Worm (Caenorhabditis elegans) whole organism, L1 larva: Measurements from ENCODE around the gene ZK632.11.

ENCODE experiments used
- C34B4.2 ChIP-seq: sonication (generic microtip); optimal IDR thresholded peaks from 2 replicates; lab custom pipeline; 2017; ENCODE audit warnings: mild to moderate bottlenecking, missing genetic modification characterization, missing compliant biosample characterization
- F16B12.6 ChIP-seq: fragments of 150-350 bp; optimal IDR thresholded peaks from 2 replicates; lab custom pipeline; 2014; ENCODE audit warnings: missing biosample characterization, missing genetic modification characterization
- aha-1 ChIP-seq: fragments of 150-350 bp; optimal IDR thresholded peaks from 2 replicates; lab custom pipeline; 2014; ENCODE audit warnings: missing biosample characterization, missing genetic modification characterization
- alr-1 ChIP-seq: fragments of 200-800 bp; sonication (Bioruptor generic); optimal IDR thresholded peaks from 2 replicates; lab custom pipeline; 2018; ENCODE audit warnings: borderline replicate concordance, mild to moderate bottlenecking, missing genetic modification characterization, missing compliant biosample characterization
- ama-1 ChIP-seq: fragments of 150-350 bp; optimal IDR thresholded peaks from 2 replicates; lab custom pipeline; 2014
- blmp-1 ChIP-seq: fragments of 150-350 bp; optimal IDR thresholded peaks from 2 replicates; lab custom pipeline; 2014; ENCODE audit warnings: missing biosample characterization, missing genetic modification characterization
- ceh-8 ChIP-seq: fragments of 200-800 bp; sonication (Bioruptor generic); optimal IDR thresholded peaks from 2 replicates; lab custom pipeline; 2018; ENCODE audit warnings: mild to moderate bottlenecking, missing genetic modification characterization, moderate library complexity, missing compliant biosample characterization
- ceh-82 ChIP-seq, 3 experiments: fragments of 150-350 bp in 1 of 3; sonication (generic microtip) in 2 of 3; optimal IDR thresholded peaks; 2 replicates each; lab custom pipeline; 2014 to 2017; ENCODE audit warnings: missing biosample characterization in 3 of 3, missing genetic modification characterization in 3 of 3
- ceh-88 ChIP-seq: fragments of 200-800 bp; sonication (Bioruptor generic); IDR thresholded peaks from 2 replicates; pipeline ENCODE4 v1.3.6; 2022; ENCODE audit warnings: missing genetic modification characterization, missing compliant biosample characterization
- ceh-90 ChIP-seq: sonication (generic microtip); optimal IDR thresholded peaks from 2 replicates; lab custom pipeline; 2016; ENCODE audit warnings: missing genetic modification characterization, missing compliant biosample characterization
- efl-1 ChIP-seq, 4 experiments: fragments of 150-350 bp; optimal IDR thresholded peaks in 3 of 4; peaks in 1 of 4; 1 replicate in 1 of 4; 2 replicates in 3 of 4; lab custom pipeline; 2014; ENCODE audit warnings: missing biosample characterization in 2 of 4, missing genetic modification characterization in 2 of 4, missing genetic modification reagents in 2 of 4
- efl-3 ChIP-seq: fragments of 200-800 bp; sonication (Bioruptor generic); optimal IDR thresholded peaks from 2 replicates; lab custom pipeline; 2018; ENCODE audit warnings: mild to moderate bottlenecking, missing genetic modification characterization, missing compliant biosample characterization
- egl-13 ChIP-seq: sonication (generic microtip); optimal IDR thresholded peaks from 2 replicates; lab custom pipeline; 2016; ENCODE audit warnings: missing genotype, missing genetic modification reagents, missing genetic modification characterization, missing compliant biosample characterization
- elt-3 ChIP-seq, 6 experiments: fragments of 150-350 bp in 1 of 6; sonication (generic microtip); optimal IDR thresholded peaks; 2 replicates each; lab custom pipeline; 2017 to 2018; ENCODE audit warnings: missing biosample characterization in 6 of 6, missing genetic modification characterization in 6 of 6, inconsistent platforms in 1 of 6
- fkh-4 ChIP-seq: sonication (generic microtip); optimal IDR thresholded peaks from 2 replicates; lab custom pipeline; 2016; ENCODE audit warnings: missing compliant biosample characterization, missing genetic modification characterization, borderline replicate concordance
- fos-1 ChIP-seq: fragments of 150-350 bp; optimal IDR thresholded peaks from 2 replicates; lab custom pipeline; 2014; ENCODE audit warnings: missing biosample characterization, missing genetic modification characterization
- grh-1 ChIP-seq: fragments of 200-800 bp; sonication (Bioruptor generic); IDR thresholded peaks from 2 replicates; pipeline ENCODE4 v1.3.6; 2022; ENCODE audit warnings: missing genetic modification reagents, missing genetic modification characterization, missing compliant biosample characterization
- hlh-4 ChIP-seq: sonication (generic microtip); optimal IDR thresholded peaks from 2 replicates; lab custom pipeline; 2016; ENCODE audit warnings: mild to moderate bottlenecking, missing genetic modification characterization, missing compliant biosample characterization
- jun-1 ChIP-seq: fragments of 150-350 bp; optimal IDR thresholded peaks from 2 replicates; lab custom pipeline; 2014; ENCODE audit warnings: missing biosample characterization, missing genetic modification reagents, missing genetic modification characterization
- lin-15B ChIP-seq: fragments of 150-350 bp; sonication (generic microtip); optimal IDR thresholded peaks from 3 replicates; lab custom pipeline; 2014; ENCODE audit warnings: missing biosample characterization, missing genetic modification characterization
- lin-39 ChIP-seq: fragments of 150-350 bp; optimal IDR thresholded peaks from 2 replicates; lab custom pipeline; 2014; ENCODE audit warnings: missing biosample characterization, missing genetic modification reagents, missing genetic modification characterization
- lir-3 ChIP-seq: sonication (generic microtip); optimal IDR thresholded peaks from 2 replicates; lab custom pipeline; 2016; ENCODE audit warnings: mild to moderate bottlenecking, missing genetic modification characterization, moderate library complexity, missing compliant biosample characterization; ENCODE audit not compliant: poor library complexity
- lsy-2 ChIP-seq, 2 experiments: fragments of 150-350 bp; optimal IDR thresholded peaks; 2 replicates each; lab custom pipeline; 2014; ENCODE audit warnings: missing biosample characterization in 2 of 2, missing genetic modification characterization in 2 of 2
- mab-9 ChIP-seq: fragments of 200-800 bp; sonication (Bioruptor generic); IDR thresholded peaks from 2 replicates; pipeline ENCODE4 v1.3.6; 2022; ENCODE audit warnings: missing genetic modification reagents, missing genetic modification characterization, missing compliant biosample characterization
- mep-1 ChIP-seq: fragments of 150-350 bp; optimal IDR thresholded peaks from 2 replicates; lab custom pipeline; 2014; ENCODE audit warnings: missing biosample characterization, missing genetic modification characterization
- nhr-19 ChIP-seq: fragments of 200-800 bp; sonication (Bioruptor generic); conservative IDR thresholded peaks from 2 replicates; pipeline ENCODE4 v1.3.6; 2022; ENCODE audit warnings: missing genetic modification characterization, missing compliant biosample characterization
- nhr-20 ChIP-seq: sonication (generic microtip); optimal IDR thresholded peaks from 2 replicates; lab custom pipeline; 2016; ENCODE audit warnings: mild to moderate bottlenecking, missing genetic modification characterization, missing compliant biosample characterization
- nhr-237 ChIP-seq: fragments of 150-350 bp; optimal IDR thresholded peaks from 2 replicates; lab custom pipeline; 2014; ENCODE audit warnings: missing biosample characterization, missing genetic modification characterization
- nhr-28 ChIP-seq: fragments of 150-350 bp; optimal IDR thresholded peaks from 2 replicates; lab custom pipeline; 2014; ENCODE audit warnings: missing biosample characterization, missing genetic modification characterization
- nhr-77 ChIP-seq: fragments of 150-350 bp; optimal IDR thresholded peaks from 2 replicates; lab custom pipeline; 2014; ENCODE audit warnings: missing biosample characterization, missing genetic modification characterization
- pag-3 ChIP-seq: sonication (generic microtip); optimal IDR thresholded peaks from 2 replicates; lab custom pipeline; 2017; ENCODE audit warnings: missing genetic modification characterization, mild to moderate bottlenecking, missing compliant biosample characterization, antibody characterized with exemption, borderline replicate concordance; ENCODE audit not compliant: insufficient read depth
- pqm-1 ChIP-seq: sonication (generic microtip); optimal IDR thresholded peaks from 3 replicates; lab custom pipeline; 2017; ENCODE audit warnings: missing biosample characterization, missing genetic modification characterization
- rnt-1 ChIP-seq: sonication (generic microtip); optimal IDR thresholded peaks from 2 replicates; lab custom pipeline; 2016; ENCODE audit warnings: mild to moderate bottlenecking, missing genetic modification characterization, moderate library complexity, missing compliant biosample characterization
- skn-1 ChIP-seq: fragments of 150-350 bp; optimal IDR thresholded peaks from 2 replicates; lab custom pipeline; 2014; ENCODE audit warnings: missing biosample characterization, missing genetic modification characterization
- snu-23 ChIP-seq: sonication (generic microtip); optimal IDR thresholded peaks from 2 replicates; lab custom pipeline; 2016; ENCODE audit warnings: missing genetic modification characterization, missing compliant biosample characterization
- sox-4 ChIP-seq: sonication (generic microtip); optimal IDR thresholded peaks from 2 replicates; lab custom pipeline; 2016; ENCODE audit warnings: missing genetic modification characterization, missing compliant biosample characterization
- sptf-1 ChIP-seq: fragments of 150-350 bp; optimal IDR thresholded peaks from 2 replicates; lab custom pipeline; 2014; ENCODE audit warnings: missing biosample characterization, missing genetic modification characterization
- swsn-7 ChIP-seq: sonication (generic microtip); optimal IDR thresholded peaks from 2 replicates; lab custom pipeline; 2016; ENCODE audit warnings: missing genetic modification characterization, missing compliant biosample characterization
- tbx-2 ChIP-seq: sonication (generic microtip); optimal IDR thresholded peaks from 2 replicates; lab custom pipeline; 2016; ENCODE audit warnings: missing genetic modification characterization, missing compliant biosample characterization
- unc-130 ChIP-seq: fragments of 150-350 bp; optimal IDR thresholded peaks from 2 replicates; lab custom pipeline; 2017; ENCODE audit warnings: missing biosample characterization, missing genetic modification characterization, inconsistent platforms
- unc-62 ChIP-seq: fragments of 150-350 bp; optimal IDR thresholded peaks from 2 replicates; lab custom pipeline; 2014; ENCODE audit warnings: missing biosample characterization, missing genetic modification reagents, missing genetic modification characterization
- unc-86 ChIP-seq: sonication (generic microtip); optimal IDR thresholded peaks from 2 replicates; lab custom pipeline; 2016; ENCODE audit warnings: missing genetic modification characterization, missing compliant biosample characterization
- xbp-1 ChIP-seq: sonication (generic microtip); optimal IDR thresholded peaks from 2 replicates; lab custom pipeline; 2016; ENCODE audit warnings: missing genetic modification characterization, missing compliant biosample characterization
- zag-1 ChIP-seq: fragments of 150-350 bp; optimal IDR thresholded peaks from 2 replicates; lab custom pipeline; 2014; ENCODE audit warnings: missing biosample characterization, missing genetic modification characterization
- zip-4 ChIP-seq: fragments of 200-800 bp; sonication (Bioruptor generic); optimal IDR thresholded peaks from 2 replicates; lab custom pipeline; 2018; ENCODE audit warnings: mild to moderate bottlenecking, missing genetic modification characterization, moderate library complexity, missing compliant biosample characterization

Gene ZK632.11

ce11 chrIII:9808179-9808578, 19.5 kb upstream of the ZK632.11 start, which contains the start of gene gtap-2 (continued):
- TF ChIP-seq fos-1 (no peak), efl-1 (optimal IDR thresholded peaks at IDR 0.05; lab: Kevin White, UChicago) (peak; percentile 17 to 27), efl-1 (GFP tag; optimal IDR thresholded peaks at IDR 0.05 in 1 of 2; lab: Kevin White, UChicago) (no peak), jun-1 (tag; lab: Kevin White, UChicago) (no peak), hlh-4 (tag; lab: Kevin White, UChicago) (no peak), tbx-2 (tag; lab: Kevin White, UChicago) (no peak), zag-1 (tag; lab: Kevin White, UChicago) (no peak), nhr-20 (peak; percentile 12), fkh-4 (tag; lab: Kevin White, UChicago) (no peak), skn-1 (tag; lab: Kevin White, UChicago) (peak; percentile 33), sptf-1 (no peak), blmp-1 (tag; lab: Kevin White, UChicago) (no peak), mab-9 (GFP tag; lab: Robert Waterston, UW) (no peak), swsn-7 (tag; lab: Kevin White, UChicago) (no peak), nhr-237 (no peak), efl-3 (GFP tag; lab: Kevin White, UChicago) (no peak), sox-4 (tag; lab: Kevin White, UChicago) (peak; percentile 1), ama-1 (lab: Kevin White, UChicago) (no peak), aha-1 (tag; lab: Kevin White, UChicago) (no peak), nhr-19 (GFP tag; lab: Robert Waterston, UW) (no peak), pag-3 (tag; lab: Kevin White, UChicago) (no peak), snu-23 (peak; percentile 9), nhr-77 (no peak), F16B12.6 (no peak), zip-4 (no peak), unc-86 (tag; lab: Kevin White, UChicago) (no peak), unc-62 (GFP tag; lab: Kevin White, UChicago) (no peak), alr-1 (tag; lab: Kevin White, UChicago) (no peak), lin-39 (tag; lab: Kevin White, UChicago) (no peak), unc-130 (tag; lab: Kevin White, UChicago) (no peak), lin-15B (tag; lab: Kevin White, UChicago) (no peak), egl-13 (tag; lab: Kevin White, UChicago) (peak; percentile 32), lir-3 (tag; lab: Kevin White, UChicago) (peak; percentile 25), C34B4.2 (tag; lab: Kevin White, UChicago) (no peak), mep-1 (tag; lab: Kevin White, UChicago) (no peak)
- TF ChIP-seq, all 84 proteins: peak for 23

ce11 chrIII:9813146-9813545, 14.6 kb upstream of the ZK632.11 start, which contains the start of gene ZK632.14:
Gene ZK632.14, plus strand, starts transcription at chrIII:9813446.
- TF ChIP-seq sptf-1 (no peak), ceh-82 (tag; optimal IDR thresholded peaks at IDR 0.05; lab: Kevin White, UChicago) (no peak), nhr-28 (tag; lab: Kevin White, UChicago) (no peak), aha-1 (tag; lab: Kevin White, UChicago) (no peak), pqm-1 (tag; lab: Kevin White, UChicago) (no peak), ceh-8 (no peak), rnt-1 (no peak), mep-1 (tag; lab: Kevin White, UChicago) (no peak), swsn-7 (tag; lab: Kevin White, UChicago) (no peak), elt-3 (tag; optimal IDR thresholded peaks at IDR 0.05; lab: Kevin White, UChicago) (no peak), ceh-90 (tag; lab: Kevin White, UChicago) (no peak), ceh-88 (GFP tag; lab: Robert Waterston, UW) (no peak), grh-1 (GFP tag; lab: Robert Waterston, UW) (no peak), lsy-2 (tag; optimal IDR thresholded peaks at IDR 0.05; lab: Kevin White, UChicago) (no peak), xbp-1 (tag; lab: Kevin White, UChicago) (no peak), alr-1 (tag; lab: Kevin White, UChicago) (no peak)
